Worm (Caenorhabditis elegans): ENCODE data around the gene F09E10.1.

F09E10.1 gene

ce11 chrX:1536138-1536537 is 33.5 kb downstream of the F09E10.1 start, which contains the start of gene K06A9.2:
Gene K06A9.2 (plus strand): TSS chrX:1536366.
- TF ChIP-seq lin-32 (GFP tag; optimal IDR thresholded peaks at IDR 0.05) (no peak), elt-1 (tag; optimal IDR thresholded peaks at IDR 0.05; ENCODE audit: borderline replicate concordance, insufficient read depth) (no peak), zip-8 (tag; optimal IDR thresholded peaks at IDR 0.05) (no peak), tbx-8 (GFP tag; optimal IDR thresholded peaks at IDR 0.05) (no peak), snpc-4 (tag; optimal IDR thresholded peaks at IDR 0.05) (no peak), unc-62 (GFP tag; optimal IDR thresholded peaks at IDR 0.05) (no peak), ceh-43 (GFP tag; optimal IDR thresholded peaks at IDR 0.05) (no peak), M03D4.4 (tag; optimal IDR thresholded peaks at IDR 0.05) (no peak), hlh-1 (tag; optimal IDR thresholded peaks at IDR 0.05) (no peak), nhr-237 (tag; optimal IDR thresholded peaks at IDR 0.05) (no peak), mls-2 (tag; optimal IDR thresholded peaks at IDR 0.05) (no peak), unc-39 (tag; optimal IDR thresholded peaks at IDR 0.05) (no peak), mab-5 (tag; optimal IDR thresholded peaks at IDR 0.05) (no peak), cnd-1 (tag; optimal IDR thresholded peaks at IDR 0.05) (no peak), nhr-28 (tag; optimal IDR thresholded peaks at IDR 0.05) (no peak)

DNA sequence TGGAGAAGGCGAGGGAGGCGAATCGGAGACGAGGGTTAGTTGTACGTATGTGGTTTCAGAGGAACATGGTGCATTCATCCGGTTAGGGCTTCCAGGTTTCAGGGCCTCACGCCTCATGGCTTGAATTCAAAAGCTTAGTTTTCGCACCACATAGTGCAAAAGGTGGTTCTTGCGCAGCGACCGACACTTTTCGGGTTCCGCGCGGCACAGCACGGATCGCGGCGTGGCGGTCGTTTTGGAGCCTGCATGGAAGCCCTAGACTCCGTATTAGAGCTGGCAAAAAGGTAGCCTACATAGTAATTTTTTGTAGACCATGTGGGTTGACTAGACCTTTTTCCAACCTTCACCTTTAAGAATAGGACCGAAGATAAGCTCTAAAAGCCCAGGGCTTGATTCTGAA is 36.2 kb downstream of the F09E10.1 start:
- TF ChIP-seq zip-8 (tag; optimal IDR thresholded peaks at IDR 0.05) (no peak), sptf-1 (tag; optimal IDR thresholded peaks at IDR 0.05) (no peak), ztf-11 (tag; optimal IDR thresholded peaks at IDR 0.05) (no peak), bed-3 (GFP tag; optimal IDR thresholded peaks at IDR 0.05) (no peak), mep-1 (tag; optimal IDR thresholded peaks at IDR 0.05) (no peak), blmp-1 (tag; optimal IDR thresholded peaks at IDR 0.05) (no peak), ceh-43 (GFP tag; optimal IDR thresholded peaks at IDR 0.05) (no peak), ham-2 (GFP tag; optimal IDR thresholded peaks at IDR 0.05) (no peak), tbx-8 (GFP tag; optimal IDR thresholded peaks at IDR 0.05) (no peak), unc-120 (tag; optimal IDR thresholded peaks at IDR 0.05; ENCODE audit: poor library complexity, severe bottlenecking) (no peak), ces-1 (GFP tag; optimal IDR thresholded peaks at IDR 0.05) (no peak), nhr-28 (tag; optimal IDR thresholded peaks at IDR 0.05) (no peak), nhr-76 (tag; optimal IDR thresholded peaks at IDR 0.05) (no peak), lin-13 (tag; optimal IDR thresholded peaks at IDR 0.05) (no peak), lin-32 (GFP tag; optimal IDR thresholded peaks at IDR 0.05) (no peak), drap-1 (GFP tag; optimal IDR thresholded peaks at IDR 0.05) (no peak), cnd-1 (tag; optimal IDR thresholded peaks at IDR 0.05) (no peak), nhr-2 (tag; optimal IDR thresholded peaks at IDR 0.05) (no peak), M03D4.4 (tag; optimal IDR thresholded peaks at IDR 0.05) (no peak), hlh-1 (tag; optimal IDR thresholded peaks at IDR 0.05) (no peak)

ce11 chrX:1541072-1541471 is 38.5 kb downstream of the F09E10.1 start:
- no peak for TF ChIP-seq hlh-1 (tag; optimal IDR thresholded peaks at IDR 0.05)
- no peak for TF ChIP-seq sptf-1 (tag; optimal IDR thresholded peaks at IDR 0.05)
- TF ChIP-seq ceh-83 (GFP tag; optimal IDR thresholded peaks at IDR 0.05) = no peak
- no peak for TF ChIP-seq nhr-237 (tag; optimal IDR thresholded peaks at IDR 0.05)
- TF ChIP-seq lsy-2 (tag; optimal IDR thresholded peaks at IDR 0.05) = no peak
- no peak for TF ChIP-seq elt-3 (tag; optimal IDR thresholded peaks at IDR 0.05)
- no peak for TF ChIP-seq pha-4 (tag; optimal IDR thresholded peaks at IDR 0.05)
- TF ChIP-seq mls-2 (tag; optimal IDR thresholded peaks at IDR 0.05) = no peak
- no peak for TF ChIP-seq mab-5 (tag; optimal IDR thresholded peaks at IDR 0.05)
- TF ChIP-seq ceh-43 (GFP tag; optimal IDR thresholded peaks at IDR 0.05) = no peak

DNA sequence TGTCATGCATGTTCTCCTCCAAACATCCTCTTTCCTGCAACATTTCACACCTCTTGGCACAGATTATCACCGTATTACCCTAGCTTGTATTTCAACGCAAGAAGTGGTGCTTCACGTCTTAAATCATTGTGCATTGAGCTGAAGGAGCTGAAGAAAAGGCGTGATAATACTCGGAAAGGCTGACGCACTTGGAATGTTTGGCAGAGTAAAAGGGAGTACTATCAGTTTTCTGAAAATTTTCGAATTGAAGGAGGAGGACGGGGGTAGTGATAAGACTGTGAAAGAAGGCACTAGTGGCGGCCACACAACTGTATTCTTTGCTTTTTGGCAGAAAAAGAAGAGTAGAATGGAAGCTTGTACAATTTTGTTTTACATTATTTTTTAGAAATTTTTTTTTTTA is 40.8 kb downstream of the F09E10.1 start:
- TF ChIP-seq ceh-39 (tag; optimal IDR thresholded peaks at IDR 0.05) = no peak
- TF ChIP-seq nhr-2 (tag; optimal IDR thresholded peaks at IDR 0.05) = no peak
- TF ChIP-seq hlh-1 (tag; optimal IDR thresholded peaks at IDR 0.05) = no peak
- TF ChIP-seq sem-2 (GFP tag; optimal IDR thresholded peaks at IDR 0.05) = no peak

ce11 chrX:1546878-1547555 is 44.4 kb downstream of the F09E10.1 start, which contains the start of gene K06A9.1:
Gene K06A9.1 (plus strand): TSS chrX:1547505.
- TF ChIP-seq elt-1 (tag; optimal IDR thresholded peaks at IDR 0.05; ENCODE audit: borderline replicate concordance, insufficient read depth) (no peak), ceh-83 (GFP tag; optimal IDR thresholded peaks at IDR 0.05) (no peak), pha-4 (tag; optimal IDR thresholded peaks at IDR 0.05) (no peak), unc-39 (tag; optimal IDR thresholded peaks at IDR 0.05) (no peak), lin-32 (GFP tag; optimal IDR thresholded peaks at IDR 0.05) (no peak), mab-5 (tag; optimal IDR thresholded peaks at IDR 0.05) (no peak), unc-62 (GFP tag; optimal IDR thresholded peaks at IDR 0.05) (no peak), bed-3 (GFP tag; optimal IDR thresholded peaks at IDR 0.05) (no peak), ham-2 (GFP tag; optimal IDR thresholded peaks at IDR 0.05) (no peak)
